Worm (Caenorhabditis elegans) whole organism, L4 larva: Measurements from ENCODE around the gene C16C8.12.

ENCODE experiments used
- F10B5.3 ChIP-seq: sonication (generic microtip); optimal IDR thresholded peaks from 2 replicates; lab custom pipeline; 2016; ENCODE audit warnings: mild to moderate bottlenecking, missing genetic modification characterization, missing compliant biosample characterization
- F37D6.2 ChIP-seq: sonication (generic microtip); optimal IDR thresholded peaks from 2 replicates; lab custom pipeline; 2016; ENCODE audit warnings: mild to moderate bottlenecking, missing genetic modification characterization, missing compliant biosample characterization
- R02D3.7 ChIP-seq: fragments of 150-350 bp; sonication (generic microtip); optimal IDR thresholded peaks from 3 replicates; lab custom pipeline; 2014; ENCODE audit warnings: missing biosample characterization, missing genetic modification characterization
- T26A8.4 ChIP-seq: fragments of 200-800 bp; sonication (Bioruptor generic); IDR thresholded peaks from 2 replicates; pipeline ENCODE4 v1.3.6; 2022; ENCODE audit warnings: missing genetic modification characterization, missing compliant biosample characterization
- Y5F2A.4 ChIP-seq: fragments of 200-800 bp; sonication (Bioruptor generic); optimal IDR thresholded peaks from 2 replicates; lab custom pipeline; 2018; ENCODE audit warnings: mild to moderate bottlenecking, missing genetic modification characterization, missing compliant biosample characterization
- ZK337.2 ChIP-seq: fragments of 200-800 bp; sonication (Bioruptor generic); IDR thresholded peaks from 2 replicates; pipeline ENCODE4 v1.3.6; 2022; ENCODE audit warnings: missing genetic modification reagents, missing genetic modification characterization, missing compliant biosample characterization
- ZK546.5 ChIP-seq, 2 experiments: sonication (generic microtip); optimal IDR thresholded peaks; 2 replicates each; lab custom pipeline; 2017; ENCODE audit warnings: missing biosample characterization in 2 of 2, missing genetic modification characterization in 2 of 2
- aha-1 ChIP-seq: fragments of 150-350 bp; peaks from one replicate; lab custom pipeline; 2014; ENCODE audit warnings: missing biosample characterization, missing genetic modification characterization
- arid-1 ChIP-seq: fragments of 200-800 bp; sonication (Bioruptor generic); conservative IDR thresholded peaks from 2 replicates; pipeline ENCODE4 v1.3.6; 2022; ENCODE audit warnings: missing genetic modification reagents, missing genetic modification characterization, missing compliant biosample characterization
- attf-4 ChIP-seq: sonication (generic microtip); optimal IDR thresholded peaks from 3 replicates; lab custom pipeline; 2017; ENCODE audit warnings: missing biosample characterization, missing genetic modification characterization
- ceh-28 ChIP-seq: fragments of 150-350 bp; optimal IDR thresholded peaks from 2 replicates; lab custom pipeline; 2014; ENCODE audit warnings: missing biosample characterization, missing genetic modification reagents, missing genetic modification characterization
- ceh-32 ChIP-seq: sonication (generic microtip); optimal IDR thresholded peaks from 2 replicates; lab custom pipeline; 2016; ENCODE audit warnings: mild to moderate bottlenecking, missing genetic modification characterization, missing compliant biosample characterization; ENCODE audit not compliant: poor library complexity
- ceh-82 ChIP-seq: sonication (generic microtip); optimal IDR thresholded peaks from 2 replicates; lab custom pipeline; 2017; ENCODE audit warnings: missing biosample characterization, missing genetic modification characterization
- cey-2 ChIP-seq: sonication (generic microtip); optimal IDR thresholded peaks from 3 replicates; lab custom pipeline; 2017; ENCODE audit warnings: missing genetic modification characterization, mild to moderate bottlenecking, missing compliant biosample characterization, antibody characterized with exemption, borderline replicate concordance; ENCODE audit not compliant: insufficient read depth
- ctbp-1 ChIP-seq: fragments of 200-800 bp; sonication (Bioruptor generic); IDR thresholded peaks from 2 replicates; pipeline ENCODE4 v1.3.6; 2022; ENCODE audit warnings: missing genetic modification reagents, missing genetic modification characterization, missing compliant biosample characterization
- daf-8 ChIP-seq: fragments of 200-800 bp; sonication (Bioruptor generic); IDR thresholded peaks from 2 replicates; pipeline ENCODE4 v1.3.6; 2022; ENCODE audit warnings: missing genetic modification characterization, missing compliant biosample characterization
- dmd-6 ChIP-seq: fragments of 200-800 bp; sonication (Bioruptor generic); IDR thresholded peaks from 2 replicates; pipeline ENCODE4 v1.3.6; 2022; ENCODE audit warnings: missing genetic modification reagents, missing genetic modification characterization, missing compliant biosample characterization
- dmd-9 ChIP-seq: fragments of 200-800 bp; sonication (Bioruptor generic); IDR thresholded peaks from 2 replicates; pipeline ENCODE4 v1.3.6; 2022; ENCODE audit warnings: missing genetic modification reagents, missing genetic modification characterization, missing compliant biosample characterization
- dpl-1 ChIP-seq: fragments of 150-350 bp; optimal IDR thresholded peaks from 2 replicates; lab custom pipeline; 2014; ENCODE audit warnings: missing biosample characterization, missing genetic modification reagents, missing genetic modification characterization
- dve-1 ChIP-seq: sonication (generic microtip); optimal IDR thresholded peaks from 2 replicates; lab custom pipeline; 2017; ENCODE audit warnings: antibody characterized with exemption, mild to moderate bottlenecking, missing genetic modification characterization, missing compliant biosample characterization; ENCODE audit not compliant: insufficient read depth
- egl-43 ChIP-seq: fragments of 200-800 bp; sonication (Bioruptor generic); IDR thresholded peaks from 2 replicates; pipeline ENCODE4 v1.3.6; 2022; ENCODE audit warnings: missing genetic modification reagents, missing genetic modification characterization, missing compliant biosample characterization
- hif-1 ChIP-seq, 2 experiments: sonication (generic microtip); optimal IDR thresholded peaks; 2 replicates each; lab custom pipeline; 2016 to 2017; ENCODE audit warnings: missing compliant biosample characterization in 2 of 2, missing genetic modification characterization in 2 of 2, missing genetic modification reagents in 2 of 2, missing genotype in 2 of 2, mild to moderate bottlenecking in 1 of 2
- jun-1 ChIP-seq: fragments of 150-350 bp; optimal IDR thresholded peaks from 2 replicates; lab custom pipeline; 2014; ENCODE audit warnings: missing biosample characterization, missing genetic modification reagents, missing genetic modification characterization
- lin-15B ChIP-seq: fragments of 150-350 bp; sonication (generic microtip); optimal IDR thresholded peaks from 3 replicates; lab custom pipeline; 2014; ENCODE audit warnings: missing biosample characterization, missing genetic modification characterization
- lin-29 ChIP-seq: fragments of 200-800 bp; sonication (Bioruptor generic); IDR thresholded peaks from 2 replicates; pipeline ENCODE4 v1.3.6; 2022; ENCODE audit warnings: missing genetic modification reagents, missing genetic modification characterization, missing compliant biosample characterization
- madf-9 ChIP-seq: fragments of 200-800 bp; sonication (Bioruptor generic); conservative IDR thresholded peaks from 2 replicates; pipeline ENCODE4 v1.3.6; 2022; ENCODE audit warnings: missing genetic modification reagents, missing genetic modification characterization, missing compliant biosample characterization
- mes-2 ChIP-seq: sonication (generic microtip); optimal IDR thresholded peaks from 2 replicates; lab custom pipeline; 2016; ENCODE audit warnings: missing genotype, mild to moderate bottlenecking, missing genetic modification characterization, missing compliant biosample characterization; ENCODE audit not compliant: poor library complexity, severe bottlenecking
- mxl-2 ChIP-seq: fragments of 200-800 bp; sonication (Bioruptor generic); conservative IDR thresholded peaks from 2 replicates; pipeline ENCODE4 v1.3.6; 2022; ENCODE audit warnings: missing genetic modification reagents, missing genetic modification characterization, missing compliant biosample characterization
- mxl-3 ChIP-seq: fragments of 200-800 bp; sonication (Bioruptor generic); optimal IDR thresholded peaks from 2 replicates; lab custom pipeline; 2018; ENCODE audit warnings: mild to moderate bottlenecking, missing genetic modification characterization, missing compliant biosample characterization
- nhr-10 ChIP-seq: fragments of 150-350 bp; optimal IDR thresholded peaks from 2 replicates; lab custom pipeline; 2014; ENCODE audit warnings: missing biosample characterization, missing genetic modification characterization
- nhr-102 ChIP-seq: sonication (generic microtip); optimal IDR thresholded peaks from 2 replicates; lab custom pipeline; 2016; ENCODE audit warnings: mild to moderate bottlenecking, missing genetic modification characterization, moderate library complexity, missing compliant biosample characterization
- nhr-11 ChIP-seq: fragments of 150-350 bp; optimal IDR thresholded peaks from 2 replicates; lab custom pipeline; 2014; ENCODE audit warnings: missing biosample characterization, missing genetic modification characterization
- nhr-25 ChIP-seq: sonication (generic microtip); optimal IDR thresholded peaks from 2 replicates; lab custom pipeline; 2017; ENCODE audit warnings: missing genetic modification characterization, mild to moderate bottlenecking, missing compliant biosample characterization, antibody characterized with exemption, moderate library complexity, borderline replicate concordance; ENCODE audit not compliant: insufficient read depth
- nhr-28 ChIP-seq: fragments of 150-350 bp; optimal IDR thresholded peaks from 2 replicates; lab custom pipeline; 2014; ENCODE audit warnings: missing biosample characterization, missing genetic modification characterization
- nhr-6 ChIP-seq: fragments of 150-350 bp; optimal IDR thresholded peaks from 2 replicates; lab custom pipeline; 2014; ENCODE audit warnings: missing biosample characterization, missing genetic modification characterization
- pha-4 ChIP-seq, 2 experiments: fragments of 150-350 bp in 1 of 2; fragments of 200-800 bp in 1 of 2; sonication (Bioruptor generic) in 1 of 2; IDR thresholded peaks in 1 of 2; optimal IDR thresholded peaks in 1 of 2; 2 replicates each; pipeline versions ENCODE4 v1.3.6 to Lab custom; 2014 to 2022; ENCODE audit warnings: missing genetic modification characterization in 2 of 2, missing genetic modification reagents in 2 of 2, missing biosample characterization in 1 of 2, missing compliant biosample characterization in 1 of 2
- php-3 ChIP-seq: fragments of 200-800 bp; sonication (Bioruptor generic); IDR thresholded peaks from 2 replicates; pipeline ENCODE4 v1.3.6; 2022; ENCODE audit warnings: missing genetic modification reagents, missing genetic modification characterization, missing compliant biosample characterization
- pqm-1 ChIP-seq: sonication (generic microtip); optimal IDR thresholded peaks from 2 replicates; lab custom pipeline; 2017; ENCODE audit warnings: missing biosample characterization, missing genetic modification characterization
- rbr-2 ChIP-seq: sonication (generic microtip); optimal IDR thresholded peaks from 2 replicates; lab custom pipeline; 2016; ENCODE audit warnings: missing genotype, missing genetic modification characterization, missing compliant biosample characterization
- saeg-2 ChIP-seq: fragments of 200-800 bp; sonication (Bioruptor generic); IDR thresholded peaks from 2 replicates; pipeline ENCODE4 v1.3.6; 2022; ENCODE audit warnings: missing genetic modification reagents, missing genetic modification characterization, missing compliant biosample characterization
- snpc-1.2 ChIP-seq: fragments of 200-800 bp; sonication (Bioruptor generic); IDR thresholded peaks from 2 replicates; pipeline ENCODE4 v1.3.6; 2022; ENCODE audit warnings: missing genetic modification reagents, missing genetic modification characterization, missing compliant biosample characterization
- spr-1 ChIP-seq: sonication (generic microtip); optimal IDR thresholded peaks from 2 replicates; lab custom pipeline; 2016; ENCODE audit warnings: mild to moderate bottlenecking, missing genetic modification characterization, missing compliant biosample characterization
- tag-97 ChIP-seq: fragments of 200-800 bp; sonication (Bioruptor generic); IDR thresholded peaks from 2 replicates; pipeline ENCODE4 v1.3.6; 2022; ENCODE audit warnings: missing genetic modification characterization, missing compliant biosample characterization
- unc-130 ChIP-seq: sonication (generic microtip); optimal IDR thresholded peaks from 2 replicates; lab custom pipeline; 2016; ENCODE audit warnings: missing genetic modification reagents, missing genetic modification characterization, missing compliant biosample characterization
- unc-62 ChIP-seq, 3 experiments: fragments of 150-350 bp in 1 of 3; sonication (generic microtip); optimal IDR thresholded peaks in 2 of 3; peaks in 1 of 3; 1 replicate in 1 of 3; 2 replicates in 2 of 3; lab custom pipeline; 2014 to 2017; ENCODE audit warnings: missing biosample characterization in 3 of 3, missing genetic modification characterization in 3 of 3, missing genetic modification reagents in 3 of 3, missing genotype in 1 of 3

The C16C8.12 gene

DNA sequence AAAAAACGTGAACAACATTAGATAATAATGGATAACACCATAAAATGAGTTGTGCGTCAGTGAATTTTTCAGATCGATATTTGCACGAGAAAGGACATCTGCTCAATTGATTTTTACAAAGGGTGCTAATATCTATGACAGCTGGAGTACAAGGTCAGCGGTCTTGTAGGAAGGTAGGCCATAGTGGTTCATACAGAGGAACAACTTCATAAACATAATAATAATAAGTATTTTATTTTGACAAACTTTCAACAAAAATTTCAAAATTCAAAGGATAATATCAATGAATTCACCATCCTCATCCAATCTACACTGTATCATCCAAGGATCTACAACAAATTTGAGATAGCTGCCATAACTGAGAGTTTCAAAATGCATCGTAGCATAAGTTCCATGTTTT is 24.6 kb downstream of the C16C8.12 start, which contains the start of gene fbxb-104:
Gene fbxb-104 (minus strand): TSS at position 101 of the 400 bp plus-strand sequence.
- TF ChIP-seq R02D3.7 (tag; lab: Kevin White, UChicago): no peak
- TF ChIP-seq jun-1: no peak
- TF ChIP-seq unc-62 (GFP tag; optimal IDR thresholded peaks at IDR 0.05 in 1 of 2; lab: Kevin White, UChicago): peak in 1 of 2 experiments; percentile 9
- TF ChIP-seq unc-62 (tag; optimal IDR thresholded peaks at IDR 0.05; lab: Kevin White, UChicago): no peak
- no peak for TF ChIP-seq F10B5.3 (tag; lab: Kevin White, UChicago)

DNA sequence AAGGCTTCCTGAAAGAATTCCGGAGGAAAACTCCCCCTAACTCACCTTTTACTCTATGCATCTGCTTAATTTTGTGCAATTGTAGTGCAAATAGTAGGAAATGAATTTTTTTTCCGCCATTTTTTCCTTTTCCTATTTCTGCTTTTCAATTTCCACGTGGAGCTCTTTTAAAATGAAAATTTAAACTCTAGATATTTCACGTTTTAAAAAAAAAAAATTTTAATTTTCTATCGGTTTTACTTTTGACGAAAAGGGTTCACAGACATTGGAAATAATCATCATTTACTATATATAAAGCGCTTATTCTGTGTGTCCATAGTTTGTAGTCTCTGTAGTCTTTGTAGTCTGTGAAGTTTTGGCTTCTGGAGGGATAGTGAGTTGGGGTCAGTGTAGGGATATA is 29.1 kb downstream of the C16C8.12 start, which contains the start of gene Y49F6B.8:
Gene Y49F6B.8 (minus strand): TSS at position 101 of the 400 bp plus-strand sequence.
- TF ChIP-seq egl-43: no peak
- TF ChIP-seq unc-62 (GFP tag; optimal IDR thresholded peaks at IDR 0.05 in 1 of 2; lab: Kevin White, UChicago): no peak
- TF ChIP-seq unc-62 (tag; optimal IDR thresholded peaks at IDR 0.05; lab: Kevin White, UChicago): no peak
- TF ChIP-seq dve-1 (tag; lab: Kevin White, UChicago): no peak
- TF ChIP-seq nhr-102: no peak
- TF ChIP-seq ceh-32: no peak
- no peak for TF ChIP-seq daf-8 (GFP tag; lab: Robert Waterston, UW)
- TF ChIP-seq spr-1 (tag; lab: Kevin White, UChicago): no peak

DNA sequence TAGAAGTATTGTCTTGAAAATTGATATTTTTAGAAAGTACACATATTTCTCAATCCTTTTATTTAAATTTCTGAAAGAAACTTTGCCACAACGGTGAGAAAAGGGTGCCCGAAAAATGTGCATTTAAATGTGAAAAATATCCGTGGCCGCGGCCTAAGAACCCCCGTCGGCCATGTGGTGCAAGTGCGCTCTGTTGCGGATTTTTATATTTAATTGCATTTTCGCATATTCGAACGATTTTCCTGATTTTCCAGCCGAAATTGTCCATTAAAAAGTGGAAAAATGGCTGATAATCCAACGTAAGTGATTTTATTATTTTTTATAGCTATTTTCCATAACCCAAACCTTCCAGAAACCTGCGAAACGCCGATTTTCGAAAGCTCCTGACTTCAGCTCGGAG is 29.7 kb downstream of the C16C8.12 start, which contains the start of gene smu-2:
Gene smu-2 (plus strand): TSS at position 178 of the 400 bp plus-strand sequence.
- no peak for TF ChIP-seq pha-4 (GFP tag; IDR thresholded peaks at IDR 0.05; lab: Robert Waterston, UW)
- no peak for TF ChIP-seq pha-4 (tag; optimal IDR thresholded peaks at IDR 0.05; lab: Kevin White, UChicago)
- TF ChIP-seq nhr-6 (tag; lab: Kevin White, UChicago): no peak
- peak; percentile 74; the same call in 1 of the 2 replicates for TF ChIP-seq ZK337.2
- TF ChIP-seq nhr-11: peak; percentile 11
- TF ChIP-seq ceh-28 (tag; lab: Kevin White, UChicago): no peak
- TF ChIP-seq dmd-9 (GFP tag; lab: Robert Waterston, UW): peak; percentile 54; the same call in 1 of the 2 replicates
- no peak for TF ChIP-seq lin-29 (GFP tag; lab: Robert Waterston, UW)
- TF ChIP-seq cey-2 (tag; lab: Kevin White, UChicago): no peak
- no peak for TF ChIP-seq F37D6.2 (tag; lab: Kevin White, UChicago)
- peak; percentile 62 for TF ChIP-seq dpl-1 (GFP tag; lab: Kevin White, UChicago)
- TF ChIP-seq hif-1 (tag; optimal IDR thresholded peaks at IDR 0.05; lab: Kevin White, UChicago): peak in 1 of 2 experiments; percentile 81
- no peak for TF ChIP-seq nhr-10 (tag; lab: Kevin White, UChicago)
- TF ChIP-seq arid-1 (GFP tag; lab: Robert Waterston, UW): no peak
- TF ChIP-seq egl-43: no peak
- peak; percentile 71 for TF ChIP-seq nhr-28 (tag; lab: Kevin White, UChicago)
- no peak for TF ChIP-seq T26A8.4 (GFP tag; lab: Robert Waterston, UW)
- TF ChIP-seq R02D3.7 (tag; lab: Kevin White, UChicago): no peak
- no peak for TF ChIP-seq Y5F2A.4 (GFP tag; lab: Kevin White, UChicago)
- TF ChIP-seq aha-1 (tag; lab: Kevin White, UChicago): peak; percentile 95
- peak; percentile 43 for TF ChIP-seq rbr-2 (tag; lab: Kevin White, UChicago)
- TF ChIP-seq madf-9 (GFP tag; lab: Robert Waterston, UW): peak; percentile 64
- no peak for TF ChIP-seq mxl-3 (GFP tag; lab: Kevin White, UChicago)
- TF ChIP-seq F10B5.3 (tag; lab: Kevin White, UChicago): no peak
- no peak for TF ChIP-seq ceh-32
- TF ChIP-seq dmd-6 (GFP tag; lab: Robert Waterston, UW): peak; percentile 31
- peak; percentile 97 for TF ChIP-seq mes-2 (tag; lab: Kevin White, UChicago)
- no peak for TF ChIP-seq mxl-2 (GFP tag; lab: Robert Waterston, UW)
- TF ChIP-seq ctbp-1 (GFP tag; lab: Robert Waterston, UW): no peak
- TF ChIP-seq attf-4 (tag; lab: Kevin White, UChicago): no peak
- no peak for TF ChIP-seq saeg-2 (GFP tag; lab: Robert Waterston, UW)
- TF ChIP-seq unc-130: peak; percentile 89
- TF ChIP-seq nhr-25: no peak
- no peak for TF ChIP-seq pqm-1 (tag; lab: Kevin White, UChicago)
- 0 out of 2 replicates have a peak, but pooled peaks have one; percentile 43 for TF ChIP-seq php-3 (GFP tag; lab: Robert Waterston, UW)
- TF ChIP-seq snpc-1.2 (GFP tag; lab: Robert Waterston, UW): no peak
- TF ChIP-seq lin-15B: no peak
- no peak for TF ChIP-seq ZK546.5 (tag; optimal IDR thresholded peaks at IDR 0.05; lab: Kevin White, UChicago)
- TF ChIP-seq tag-97 (GFP tag; lab: Robert Waterston, UW): no peak
- TF ChIP-seq ceh-82 (tag; lab: Kevin White, UChicago): no peak
